3 fruit fly cellular contexts compared by ENCODE assay signal in genomic region chrX:7228599-7228998, dm6.
TF ChIP-seq lines count a peak whose summit lies in the region.

No protein-coding gene starts in this region.

- no peak for TF ChIP-seq CTCF in whole organism, embryonic (GFP tag; optimal IDR thresholded peaks at IDR 0.05; lab: Kevin White, UChicago)

TF ChIP-seq in whole organism, embryonic, 481 proteins besides CTCF, POLR2A, EP300 and RAD21 (continues in another document):
- TF ChIP-seq CG3281 (GFP tag; optimal IDR thresholded peaks at IDR 0.05; lab: Kevin White, UChicago) = peak; percentile 8
- no peak for TF ChIP-seq H2.0 (GFP tag; IDR thresholded peaks at IDR 0.05; lab: Robert Waterston, UW)
- no peak for TF ChIP-seq ash1 (GFP tag; optimal IDR thresholded peaks at IDR 0.05; lab: Kevin White, UChicago)
- TF ChIP-seq odd (GFP tag; optimal IDR thresholded peaks at IDR 0.05; lab: Kevin White, UChicago) = no peak
- TF ChIP-seq Hmr (GFP tag; optimal IDR thresholded peaks at IDR 0.05; lab: Kevin White, UChicago) = peak; percentile 33
- TF ChIP-seq aop (GFP tag; IDR thresholded peaks at IDR 0.05; lab: Robert Waterston, UW) = no peak
- TF ChIP-seq CG2678 (tag; optimal IDR thresholded peaks at IDR 0.05; lab: Kevin White, UChicago) = peak; percentile 17
- TF ChIP-seq wek (GFP tag; optimal IDR thresholded peaks at IDR 0.05; lab: Kevin White, UChicago) = peak; percentile 13
- TF ChIP-seq CG10654 (GFP tag; optimal IDR thresholded peaks at IDR 0.05; lab: Kevin White, UChicago) = no peak
- peak; percentile 48 for TF ChIP-seq CG18599 (GFP tag; optimal IDR thresholded peaks at IDR 0.05; lab: Kevin White, UChicago)
- TF ChIP-seq Deaf1 (tag; optimal IDR thresholded peaks at IDR 0.05; lab: Kevin White, UChicago) = peak; percentile 14
- TF ChIP-seq otp (GFP tag; IDR thresholded peaks at IDR 0.05; lab: Robert Waterston, UW) = no peak
- peak; percentile 14 for TF ChIP-seq CG4328 (GFP tag; optimal IDR thresholded peaks at IDR 0.05; lab: Kevin White, UChicago)
- TF ChIP-seq bbx (GFP tag; IDR thresholded peaks at IDR 0.05; lab: Robert Waterston, UW; ENCODE audit: partially characterized antibody) = no peak
- TF ChIP-seq Med (GFP tag; lab: Kevin White, UChicago) = peak; percentile 17
- TF ChIP-seq CG10543 (GFP tag; optimal IDR thresholded peaks at IDR 0.05; lab: Kevin White, UChicago) = peak; percentile 8
- peak; percentile 61 for TF ChIP-seq lab (GFP tag; optimal IDR thresholded peaks at IDR 0.05; lab: Kevin White, UChicago)
- TF ChIP-seq CG2875 (GFP tag; optimal IDR thresholded peaks at IDR 0.05; lab: Kevin White, UChicago) = peak; percentile 2
- TF ChIP-seq CG5245 (GFP tag; optimal IDR thresholded peaks at IDR 0.05; lab: Kevin White, UChicago) = no peak
- TF ChIP-seq CG10147 (GFP tag; optimal IDR thresholded peaks at IDR 0.05; lab: Kevin White, UChicago) = no peak
- no peak for TF ChIP-seq disco-r (GFP tag; optimal IDR thresholded peaks at IDR 0.05; lab: Kevin White, UChicago)
- peak; percentile 18 for TF ChIP-seq sqz (GFP tag; optimal IDR thresholded peaks at IDR 0.05; lab: Kevin White, UChicago)
- TF ChIP-seq BtbVII (GFP tag; optimal IDR thresholded peaks at IDR 0.05; lab: Kevin White, UChicago) = peak; percentile 30
- TF ChIP-seq slou (GFP tag; optimal IDR thresholded peaks at IDR 0.05; lab: Kevin White, UChicago) = no peak
- TF ChIP-seq ATbp (GFP tag; optimal IDR thresholded peaks at IDR 0.05; lab: Kevin White, UChicago) = peak; percentile 35
- peak; percentile 6 for TF ChIP-seq Fer1 (GFP tag; optimal IDR thresholded peaks at IDR 0.05; lab: Kevin White, UChicago)
- TF ChIP-seq CG15011 (GFP tag; optimal IDR thresholded peaks at IDR 0.05; lab: Kevin White, UChicago) = peak; percentile 1
- TF ChIP-seq zf30C (GFP tag; optimal IDR thresholded peaks at IDR 0.05; lab: Kevin White, UChicago) = no peak
- peak; percentile 20 for TF ChIP-seq Meics (GFP tag; optimal IDR thresholded peaks at IDR 0.05; lab: Kevin White, UChicago)
- no peak for TF ChIP-seq eve (GFP tag; optimal IDR thresholded peaks at IDR 0.05; lab: Kevin White, UChicago)
- peak; percentile 28 for TF ChIP-seq CG12071 (GFP tag; optimal IDR thresholded peaks at IDR 0.05; lab: Kevin White, UChicago)

TF ChIP-seq in whole organism, prepupa, 60 proteins besides CTCF, POLR2A, EP300 and RAD21:
- TF ChIP-seq CG3919 (GFP tag; optimal IDR thresholded peaks at IDR 0.05; lab: Kevin White, UChicago) = no peak
- TF ChIP-seq fkh (GFP tag; optimal IDR thresholded peaks at IDR 0.05; lab: Kevin White, UChicago) = peak; percentile 46

TF ChIP-seq in whole organism, wandering third instar larva, 38 proteins besides CTCF, POLR2A, EP300 and RAD21:
- TF ChIP-seq rgr (GFP tag; optimal IDR thresholded peaks at IDR 0.05; lab: Kevin White, UChicago) (peak; percentile 7), Hr83 (GFP tag; optimal IDR thresholded peaks at IDR 0.05; lab: Kevin White, UChicago; ENCODE audit: poor library complexity, severe bottlenecking) (peak; percentile 69), Dfd (GFP tag; optimal IDR thresholded peaks at IDR 0.05; lab: Kevin White, UChicago) (no peak)
